Fruit fly (Drosophila melanogaster) ovary, adult (tissue): ENCODE measurements around the gene CG15170.

Source experiments
- CG17801 ChIP-seq: fragments of 200-800 bp; optimal IDR thresholded peaks from 2 replicates; lab custom pipeline; 2019; ENCODE audit warnings: missing biosample characterization, mild to moderate bottlenecking, missing genetic modification characterization, moderate library complexity; ENCODE audit not compliant: partially characterized antibody

The CG15170 gene

dm6 chr2L:18976749-18977148 lies 13.3 kb downstream of the CG15170 start:
- TF ChIP-seq CG17801 (GFP tag; lab: Kevin White, UChicago) = no peak

DNA sequence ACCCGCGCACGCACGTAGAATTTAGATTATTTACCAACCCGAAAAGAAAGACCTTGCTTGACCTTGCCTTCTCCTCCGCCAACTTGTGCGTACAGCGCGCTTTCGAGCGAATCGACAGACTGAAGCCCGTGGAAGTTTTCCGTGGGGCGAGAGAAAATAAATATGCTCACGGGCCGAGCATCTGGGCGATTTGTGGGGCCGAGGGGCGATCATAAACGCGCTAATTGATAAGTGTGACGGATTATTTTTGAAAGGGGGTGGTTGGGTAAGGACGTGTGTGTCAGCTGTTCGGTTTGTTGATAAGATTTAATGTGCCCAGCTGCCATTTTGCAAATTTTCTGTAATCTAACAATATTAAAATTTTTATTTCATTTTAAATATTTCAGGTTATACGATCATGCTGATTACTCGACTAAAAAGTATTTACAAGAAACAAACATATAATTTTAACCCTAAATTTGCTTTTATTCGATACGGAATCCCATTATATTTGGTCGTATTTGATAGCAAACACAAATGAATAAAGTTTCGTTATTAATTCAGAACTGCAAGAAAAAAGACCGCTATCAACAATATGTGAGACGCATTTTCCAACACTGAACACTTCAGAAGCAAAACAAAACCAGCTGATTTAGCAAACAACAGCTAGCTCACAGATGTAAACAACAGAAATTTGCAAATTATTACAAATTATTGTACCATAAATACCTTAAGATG lies 15.8 kb downstream of the CG15170 start, which contains the start of the genes L2HGDH and CG10431:
Gene L2HGDH (minus strand): TSS at position 386 of the 717 bp plus-strand sequence.
Gene CG10431 (plus strand): TSS at position 648 of the 717 bp plus-strand sequence.
- TF ChIP-seq CG17801 (GFP tag; lab: Kevin White, UChicago) = peak; percentile 27

DNA sequence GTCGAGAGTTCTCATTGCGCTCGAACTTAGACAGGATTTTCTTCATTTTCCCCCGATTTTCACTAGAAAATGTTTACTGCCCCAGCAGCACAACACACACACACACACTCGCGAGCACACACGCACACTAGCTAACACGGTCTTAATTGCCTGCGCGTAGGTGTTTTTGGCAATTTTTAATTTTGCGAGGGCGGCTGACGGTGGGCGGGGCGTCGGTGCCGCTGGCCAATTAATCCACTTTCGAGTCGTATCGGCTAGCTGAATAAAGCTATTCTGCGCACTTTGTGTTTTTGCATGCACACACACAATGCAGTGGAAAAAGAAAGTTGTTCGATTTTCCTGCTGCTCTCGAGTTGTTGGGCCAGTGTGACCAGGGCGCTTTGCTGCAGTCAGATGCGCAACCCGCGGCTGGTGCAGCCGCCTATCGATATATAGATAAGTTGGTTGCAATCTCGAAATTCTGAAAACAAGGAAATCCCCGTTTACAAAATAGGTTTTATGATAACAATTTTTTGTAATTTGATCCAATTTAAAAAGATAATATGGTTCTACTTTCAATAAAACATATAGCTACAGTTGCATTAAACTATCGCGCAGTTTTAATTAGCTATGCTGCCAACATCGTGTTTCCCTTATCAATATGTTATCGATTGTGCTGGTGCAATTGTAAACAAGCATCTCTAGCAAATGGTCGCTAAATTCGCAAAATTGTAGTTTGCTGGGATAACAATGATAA lies 21.5 kb downstream of the CG15170 start, which contains the start of the genes Nak and Tango6:
Gene Nak (minus strand): TSS at position 375 of the 736 bp plus-strand sequence.
Gene Tango6 (plus strand): TSS at position 659 of the 736 bp plus-strand sequence.
- peak; percentile 46 for TF ChIP-seq CG17801 (GFP tag; lab: Kevin White, UChicago)

DNA sequence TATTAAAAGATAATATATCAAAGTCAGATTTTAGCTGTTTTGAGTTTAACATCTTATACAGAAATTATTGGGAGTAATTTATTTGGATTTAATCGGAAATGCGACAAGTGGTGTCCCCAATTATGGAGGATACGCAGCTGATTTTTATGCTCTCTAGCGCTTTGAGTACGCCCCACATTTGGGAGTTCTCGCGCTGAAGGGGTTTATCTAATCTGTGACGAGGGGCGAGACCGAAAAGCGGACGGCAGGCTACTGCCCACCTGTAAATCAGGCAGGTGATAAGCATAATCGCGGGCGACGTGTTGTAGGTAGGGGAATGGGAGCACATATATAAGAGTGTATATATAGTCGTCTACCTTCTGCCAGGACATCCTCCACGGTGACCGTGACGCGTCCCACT lies 22.1 kb downstream of the CG15170 start:
- no peak for TF ChIP-seq CG17801 (GFP tag; lab: Kevin White, UChicago)

- TF ChIP-seq CG17801 (GFP tag; lab: Kevin White, UChicago) = peak; percentile 91
These were observed 23.2 kb downstream of the CG15170 start for dm6 chr2L:18966844-18967243.

dm6 chr2L:18966214-18966556 lies 23.8 kb downstream of the CG15170 start:
- TF ChIP-seq CG17801 (GFP tag; lab: Kevin White, UChicago) = peak; percentile 79

DNA sequence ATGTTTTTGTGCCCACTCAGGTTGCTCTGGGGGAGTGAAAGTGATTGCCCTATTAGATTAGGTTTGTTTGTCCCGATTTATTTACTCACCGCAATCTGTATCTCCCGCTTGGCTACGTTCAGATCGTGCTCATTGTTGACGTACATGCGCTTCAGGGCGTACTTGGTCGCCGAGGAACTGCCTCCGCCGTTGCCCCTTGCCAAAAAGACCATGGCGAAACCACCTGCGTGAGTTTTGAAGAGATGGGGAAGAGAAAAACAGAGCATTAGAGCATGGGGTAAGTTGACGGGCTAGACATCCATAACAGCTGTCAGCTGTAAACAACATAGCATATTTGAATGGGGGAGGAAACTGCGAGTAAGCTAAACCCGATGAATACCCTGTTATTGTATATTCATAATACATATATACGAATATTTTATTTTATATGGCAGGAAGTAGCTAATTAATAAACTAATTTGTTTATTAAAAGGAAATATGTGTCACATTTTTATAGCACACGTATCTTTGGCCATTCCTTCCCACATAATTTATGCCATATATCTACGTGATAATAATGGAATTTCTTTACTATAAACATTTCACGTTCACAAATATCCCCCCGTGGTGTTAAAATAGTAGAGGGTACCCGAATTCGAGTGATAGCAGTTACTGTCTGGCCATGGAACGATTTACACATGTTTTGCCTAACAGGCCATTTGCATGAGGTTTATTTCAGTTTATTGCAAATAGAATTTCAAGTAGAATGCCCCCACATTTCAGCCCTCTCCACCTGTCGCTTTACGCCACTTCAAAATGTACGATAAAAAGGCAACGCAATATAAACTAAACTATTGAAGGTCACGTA lies 24.4 kb downstream of the CG15170 start:
- no peak for TF ChIP-seq CG17801 (GFP tag; lab: Kevin White, UChicago)

DNA sequence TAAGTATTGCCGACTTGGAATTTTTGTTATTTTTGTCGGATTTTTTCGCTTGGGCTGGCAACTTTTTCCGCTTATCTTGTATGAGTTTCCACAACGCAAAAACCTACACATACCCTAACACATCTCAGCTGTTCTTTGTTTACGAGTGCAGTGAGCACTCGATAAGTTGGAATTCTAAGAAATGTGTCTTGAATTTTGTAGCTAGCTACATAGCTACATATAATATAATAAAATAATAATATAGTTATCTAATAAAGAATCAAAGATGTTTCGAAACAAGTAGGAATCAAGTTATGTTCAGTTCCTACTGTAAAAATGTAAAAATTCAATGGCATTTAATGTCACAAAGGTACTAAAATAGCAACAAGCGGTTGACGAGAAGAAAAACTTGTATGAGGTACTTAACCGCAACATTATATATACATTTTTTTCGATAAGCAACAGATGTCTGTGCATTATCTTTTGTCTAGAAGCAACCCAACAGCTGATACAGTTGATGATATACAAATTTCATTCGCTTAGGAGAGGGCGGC lies 32.8 kb downstream of the CG15170 start, which contains the start of gene Bhmt:
Gene Bhmt (minus strand): TSS at position 170 of the 533 bp plus-strand sequence.
- peak; percentile 93 for TF ChIP-seq CG17801 (GFP tag; lab: Kevin White, UChicago)

- TF ChIP-seq CG17801 (GFP tag; lab: Kevin White, UChicago) = no peak
These were observed 34.4 kb downstream of the CG15170 start for dm6 chr2L:18955666-18956065.

dm6 chr2L:18954255-18954715 lies 35.7 kb downstream of the CG15170 start, which contains the start of gene CG10621:
Gene CG10621, minus strand, starts transcription at chr2L:18954431.
- no peak for TF ChIP-seq CG17801 (GFP tag; lab: Kevin White, UChicago)

dm6 chr2L:18953512-18954254 lies 36.4 kb downstream of the CG15170 start:
- no peak for TF ChIP-seq CG17801 (GFP tag; lab: Kevin White, UChicago)

dm6 chr2L:18951674-18952073 lies 38.4 kb downstream of the CG15170 start, which contains the start of gene Nedd8:
Gene Nedd8, minus strand, starts transcription at chr2L:18951837.
- TF ChIP-seq CG17801 (GFP tag; lab: Kevin White, UChicago) = peak; percentile 31

dm6 chr2L:18948724-18949108 lies 41.3 kb downstream of the CG15170 start, which contains the start of gene CG10428:
Gene CG10428, plus strand, starts transcription at chr2L:18948884.
- TF ChIP-seq CG17801 (GFP tag; lab: Kevin White, UChicago) = no peak
